Fruit fly (Drosophila melanogaster) S2 (cell line): ENCODE data around the gene CG1416.

Source experiments
- CG8478 ChIP-seq: fragments of >200 bp; optimal IDR thresholded peaks from 2 replicates; lab custom pipeline; 2018
- CTCF ChIP-seq, 2 experiments: fragments of >200 bp; optimal IDR thresholded peaks; 2 replicates each; lab custom pipeline; 2018

DNA sequence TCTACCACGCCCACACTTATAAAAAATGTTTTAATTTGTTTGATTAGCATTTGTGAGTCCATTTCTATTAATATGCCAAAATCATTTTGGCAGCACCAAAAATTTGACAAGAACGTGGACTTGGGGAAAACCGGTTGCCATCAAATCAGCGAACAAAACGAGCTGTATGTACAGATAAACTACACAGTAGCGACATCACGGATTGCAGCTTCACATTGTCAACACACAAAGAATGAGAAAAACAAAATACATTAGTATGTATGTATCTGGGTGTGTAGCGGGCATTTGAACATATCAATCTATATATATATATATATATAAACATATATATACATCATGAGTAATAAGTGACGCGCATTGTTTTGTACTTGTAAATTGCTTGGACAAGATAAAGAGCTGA, 5.0 kb upstream of the CG1416 start:
- TF ChIP-seq CG8478 (lab: Kevin White, UChicago) = no peak
- TF ChIP-seq CTCF (optimal IDR thresholded peaks at IDR 0.05; lab: Kevin White, UChicago) = no peak
